Worm (Caenorhabditis elegans): ENCODE measurements around the gene srbc-37.
"Not testable (repeated sequence)": the region's sequence is repeated elsewhere in the genome, so short reads cannot be mapped to it uniquely, and the experiment has no call there.

DNA sequence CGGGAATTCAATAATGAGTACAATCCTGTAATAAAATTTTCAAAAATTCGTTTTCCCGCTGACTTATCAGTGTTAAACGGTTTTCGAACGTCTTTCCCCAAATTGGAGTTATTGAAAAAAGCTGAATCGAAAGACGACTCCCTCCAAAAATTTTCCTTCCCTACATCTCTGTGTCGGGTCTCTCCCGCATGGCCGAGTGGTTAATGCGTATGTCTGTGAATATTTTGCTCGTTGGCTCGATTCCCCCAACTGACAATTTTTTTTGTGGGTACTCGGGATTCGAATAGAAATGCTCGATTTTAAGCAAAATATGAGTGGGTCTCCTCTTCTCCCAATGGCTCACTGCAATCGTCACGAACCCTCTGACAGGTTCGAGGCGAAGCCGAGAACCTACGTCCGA, 4.1 kb downstream of the srbc-37 start:
- not testable (repeated sequence) for TF ChIP-seq pha-4 (tag; optimal IDR thresholded peaks at IDR 0.05); aptf-2 (GFP tag; conservative IDR thresholded peaks at IDR 0.05); chd-7 (tag; optimal IDR thresholded peaks at IDR 0.05); Y95B8A.8 (GFP tag; IDR thresholded peaks at IDR 0.05); F39B2.1 (GFP tag; IDR thresholded peaks at IDR 0.05); sea-2 (GFP tag; IDR thresholded peaks at IDR 0.05); egl-44 (GFP tag; IDR thresholded peaks at IDR 0.05); unc-62 (GFP tag; optimal IDR thresholded peaks at IDR 0.05)
